Worm (Caenorhabditis elegans) whole organism, mixed stage, embryonic: ENCODE measurements around the gene T05B4.13.

Experiments used
- M03D4.4 ChIP-seq: sonication (generic microtip); optimal IDR thresholded peaks from 2 replicates; lab custom pipeline; 2017; ENCODE audit warnings: mild to moderate bottlenecking, missing genetic modification characterization, missing compliant biosample characterization
- bed-3 ChIP-seq: fragments of 200-800 bp; sonication (Bioruptor generic); optimal IDR thresholded peaks from 3 replicates; lab custom pipeline; 2018; ENCODE audit warnings: mild to moderate bottlenecking, missing genetic modification characterization, moderate library complexity, missing compliant biosample characterization
- blmp-1 ChIP-seq: fragments of 150-350 bp; optimal IDR thresholded peaks from 2 replicates; lab custom pipeline; 2014; ENCODE audit warnings: missing biosample characterization, missing genetic modification characterization
- ceh-39 ChIP-seq: fragments of 150-350 bp; optimal IDR thresholded peaks from 2 replicates; lab custom pipeline; 2014; ENCODE audit warnings: missing biosample characterization, missing genetic modification characterization
- cnd-1 ChIP-seq: fragments of 200-800 bp; sonication (Bioruptor generic); optimal IDR thresholded peaks from 2 replicates; lab custom pipeline; 2018; ENCODE audit warnings: mild to moderate bottlenecking, missing genetic modification characterization, missing compliant biosample characterization
- drap-1 ChIP-seq: fragments of 200-800 bp; sonication (Bioruptor generic); optimal IDR thresholded peaks from 3 replicates; lab custom pipeline; 2018; ENCODE audit warnings: mild to moderate bottlenecking, missing genetic modification characterization, missing compliant biosample characterization
- elt-1 ChIP-seq: sonication (generic microtip); optimal IDR thresholded peaks from 2 replicates; lab custom pipeline; 2017; ENCODE audit warnings: missing genetic modification characterization, mild to moderate bottlenecking, missing compliant biosample characterization, antibody characterized with exemption, moderate library complexity, borderline replicate concordance; ENCODE audit not compliant: insufficient read depth
- elt-3 ChIP-seq: fragments of 150-350 bp; optimal IDR thresholded peaks from 2 replicates; lab custom pipeline; 2014; ENCODE audit warnings: missing biosample characterization, missing genetic modification characterization
- flh-1 ChIP-seq: fragments of 200-800 bp; sonication (Bioruptor generic); optimal IDR thresholded peaks from 2 replicates; lab custom pipeline; 2018; ENCODE audit warnings: mild to moderate bottlenecking, missing genetic modification characterization, moderate library complexity, missing compliant biosample characterization
- ham-2 ChIP-seq: fragments of 200-800 bp; sonication (Bioruptor generic); optimal IDR thresholded peaks from 2 replicates; lab custom pipeline; 2018; ENCODE audit warnings: mild to moderate bottlenecking, missing genetic modification characterization, missing compliant biosample characterization
- hlh-1 ChIP-seq: fragments of 150-350 bp; optimal IDR thresholded peaks from 2 replicates; lab custom pipeline; 2014; ENCODE audit warnings: missing biosample characterization, missing genetic modification reagents, missing genetic modification characterization
- lin-13 ChIP-seq: fragments of 150-350 bp; optimal IDR thresholded peaks from 2 replicates; lab custom pipeline; 2014; ENCODE audit warnings: missing biosample characterization, missing genetic modification characterization
- lin-32 ChIP-seq: fragments of 200-800 bp; sonication (Bioruptor generic); optimal IDR thresholded peaks from 2 replicates; lab custom pipeline; 2018; ENCODE audit warnings: mild to moderate bottlenecking, missing genetic modification characterization, missing compliant biosample characterization
- lsy-2 ChIP-seq: fragments of 150-350 bp; optimal IDR thresholded peaks from 2 replicates; lab custom pipeline; 2014; ENCODE audit warnings: missing biosample characterization, missing genetic modification characterization
- mab-5 ChIP-seq: fragments of 150-350 bp; optimal IDR thresholded peaks from 2 replicates; lab custom pipeline; 2014; ENCODE audit warnings: missing biosample characterization, missing genetic modification characterization
- mep-1 ChIP-seq: fragments of 150-350 bp; optimal IDR thresholded peaks from 2 replicates; lab custom pipeline; 2017; ENCODE audit warnings: missing biosample characterization, missing genetic modification reagents, missing genetic modification characterization, inconsistent platforms
- mls-2 ChIP-seq: sonication (generic microtip); optimal IDR thresholded peaks from 2 replicates; lab custom pipeline; 2016; ENCODE audit warnings: mild to moderate bottlenecking, missing genetic modification characterization, moderate library complexity, missing compliant biosample characterization
- nhr-12 ChIP-seq: fragments of 150-350 bp; optimal IDR thresholded peaks from 2 replicates; lab custom pipeline; 2014; ENCODE audit warnings: missing biosample characterization, missing genetic modification characterization
- nhr-2 ChIP-seq: fragments of 150-350 bp; optimal IDR thresholded peaks from 2 replicates; lab custom pipeline; 2014; ENCODE audit warnings: missing biosample characterization, missing genetic modification characterization
- nhr-237 ChIP-seq: fragments of 150-350 bp; optimal IDR thresholded peaks from 2 replicates; lab custom pipeline; 2014; ENCODE audit warnings: missing biosample characterization, missing genetic modification characterization
- nhr-28 ChIP-seq: fragments of 150-350 bp; optimal IDR thresholded peaks from 2 replicates; lab custom pipeline; 2014; ENCODE audit warnings: missing biosample characterization, missing genetic modification characterization
- nhr-76 ChIP-seq: sonication (generic microtip); optimal IDR thresholded peaks from 2 replicates; lab custom pipeline; 2017; ENCODE audit warnings: missing biosample characterization, missing genetic modification characterization
- sem-2 ChIP-seq: fragments of 200-800 bp; sonication (Bioruptor generic); optimal IDR thresholded peaks from 2 replicates; lab custom pipeline; 2018; ENCODE audit warnings: mild to moderate bottlenecking, missing genetic modification characterization, missing compliant biosample characterization
- snpc-4 ChIP-seq: fragments of 150-350 bp; optimal IDR thresholded peaks from 2 replicates; lab custom pipeline; 2014; ENCODE audit warnings: missing biosample characterization, missing genetic modification characterization
- sptf-1 ChIP-seq: sonication (generic microtip); optimal IDR thresholded peaks from 2 replicates; lab custom pipeline; 2017; ENCODE audit warnings: mild to moderate bottlenecking, missing genetic modification characterization, moderate library complexity, missing compliant biosample characterization
- unc-120 ChIP-seq: sonication (generic microtip); optimal IDR thresholded peaks from 2 replicates; lab custom pipeline; 2017; ENCODE audit warnings: missing genetic modification characterization, missing compliant biosample characterization; ENCODE audit not compliant: poor library complexity, severe bottlenecking
- unc-62 ChIP-seq: fragments of 150-350 bp; optimal IDR thresholded peaks from 2 replicates; lab custom pipeline; 2014; ENCODE audit warnings: missing biosample characterization, missing genetic modification reagents, missing genetic modification characterization
- zip-8 ChIP-seq: fragments of 150-350 bp; optimal IDR thresholded peaks from 2 replicates; lab custom pipeline; 2014; ENCODE audit warnings: missing biosample characterization, missing genetic modification characterization

Gene T05B4.13

DNA sequence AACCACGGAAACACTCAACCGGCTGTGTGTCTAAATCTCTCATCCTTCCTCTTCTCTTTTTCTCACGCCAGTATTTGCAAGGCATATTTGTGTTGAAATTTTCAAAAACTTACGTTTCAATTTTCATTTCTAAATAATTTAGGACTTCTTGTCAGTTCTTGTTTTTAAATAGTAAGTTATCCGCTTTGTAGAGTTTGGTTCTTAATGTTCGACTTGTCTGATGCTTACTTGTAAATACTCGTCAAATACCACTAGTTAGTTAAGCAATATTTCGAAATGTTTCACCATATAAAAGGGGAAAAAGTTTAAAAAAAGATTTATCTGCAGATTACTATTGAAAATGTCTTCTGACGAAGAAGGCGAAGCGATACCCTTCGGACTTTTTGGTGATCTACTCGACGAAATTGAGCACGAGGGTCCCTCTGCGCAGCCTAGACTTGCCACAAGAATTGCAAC lies 37.2 kb upstream of the T05B4.13 start, which contains the start of gene Y45G5AM.3:
Y45G5AM.3 (plus strand) TSS at position 51 of the 456 bp plus-strand sequence.
- no peak for TF ChIP-seq bed-3 (GFP tag; lab: Kevin White, UChicago)
- no peak for TF ChIP-seq flh-1 (GFP tag; lab: Kevin White, UChicago)
- no peak for TF ChIP-seq unc-120 (tag; lab: Kevin White, UChicago)
- no peak for TF ChIP-seq nhr-237 (tag; lab: Kevin White, UChicago)
- TF ChIP-seq zip-8, result no peak
- no peak for TF ChIP-seq sem-2
- no peak for TF ChIP-seq lin-13
- no peak for TF ChIP-seq mls-2 (tag; lab: Kevin White, UChicago)
- TF ChIP-seq M03D4.4 (tag; lab: Kevin White, UChicago), result no peak
- no peak for TF ChIP-seq nhr-2 (tag; lab: Kevin White, UChicago)

- no peak for TF ChIP-seq unc-120 (tag; lab: Kevin White, UChicago)
- no peak for TF ChIP-seq nhr-76 (tag; lab: Kevin White, UChicago)
- no peak for TF ChIP-seq cnd-1
- no peak for TF ChIP-seq ceh-39 (tag; lab: Kevin White, UChicago)
- TF ChIP-seq M03D4.4 (tag; lab: Kevin White, UChicago), result no peak
- no peak for TF ChIP-seq ham-2
- no peak for TF ChIP-seq mep-1
- TF ChIP-seq, all 35 proteins: peak for 0
These were observed 35.6 kb upstream of the T05B4.13 start, which contains the start of gene Y45G5AM.4 for ce11 chrV:4162922-4163321. Gene Y45G5AM.4, plus strand, starts transcription at chrV:4163222.

ce11 chrV:4160086-4160485 lies 32.8 kb upstream of the T05B4.13 start, which contains the start of gene Y45G5AM.5:
Gene Y45G5AM.5, plus strand, starts transcription at chrV:4160386.
- no peak for TF ChIP-seq unc-120 (tag; lab: Kevin White, UChicago)
- TF ChIP-seq zip-8, result peak; percentile 64

DNA sequence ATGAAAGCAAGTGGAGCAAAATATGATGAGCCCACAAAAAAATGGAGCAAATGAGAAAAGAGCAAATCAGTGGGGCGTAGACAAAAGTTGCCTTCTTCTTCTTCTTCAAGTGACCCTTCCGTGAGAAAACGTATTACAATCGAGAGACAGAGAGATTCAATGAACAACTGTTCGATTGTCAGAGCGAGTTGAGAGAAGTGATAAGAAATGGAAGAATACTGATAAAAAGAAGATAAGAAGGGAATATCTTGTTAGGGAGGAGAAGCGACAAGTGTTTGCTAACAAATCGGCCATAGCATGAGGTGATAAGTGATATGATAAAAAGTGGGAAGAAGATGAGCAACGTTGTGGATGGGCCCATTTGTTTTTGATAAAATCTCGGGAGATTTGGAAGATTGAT lies 30.0 kb upstream of the T05B4.13 start:
- no peak for TF ChIP-seq blmp-1 (tag; lab: Kevin White, UChicago)
- no peak for TF ChIP-seq nhr-12 (tag; lab: Kevin White, UChicago)
- TF ChIP-seq elt-3, result no peak
- TF ChIP-seq drap-1, result no peak
- no peak for TF ChIP-seq snpc-4 (tag; lab: Kevin White, UChicago)
- no peak for TF ChIP-seq lsy-2 (tag; lab: Kevin White, UChicago)
- TF ChIP-seq nhr-2 (tag; lab: Kevin White, UChicago), result no peak
- peak; percentile 89 for TF ChIP-seq unc-62 (GFP tag; lab: Kevin White, UChicago)
- no peak for TF ChIP-seq nhr-237 (tag; lab: Kevin White, UChicago)
- TF ChIP-seq mab-5, result no peak
- no peak for TF ChIP-seq bed-3 (GFP tag; lab: Kevin White, UChicago)
- no peak for TF ChIP-seq zip-8
- TF ChIP-seq lin-32 (GFP tag; lab: Kevin White, UChicago), result no peak
- peak; percentile 85 for TF ChIP-seq unc-120 (tag; lab: Kevin White, UChicago)
- no peak for TF ChIP-seq ceh-39 (tag; lab: Kevin White, UChicago)
- no peak for TF ChIP-seq sptf-1 (tag; lab: Kevin White, UChicago)
- peak; percentile 99 for TF ChIP-seq hlh-1 (tag; lab: Kevin White, UChicago)
- TF ChIP-seq ham-2, result no peak
- TF ChIP-seq elt-1 (tag; lab: Kevin White, UChicago), result no peak

DNA sequence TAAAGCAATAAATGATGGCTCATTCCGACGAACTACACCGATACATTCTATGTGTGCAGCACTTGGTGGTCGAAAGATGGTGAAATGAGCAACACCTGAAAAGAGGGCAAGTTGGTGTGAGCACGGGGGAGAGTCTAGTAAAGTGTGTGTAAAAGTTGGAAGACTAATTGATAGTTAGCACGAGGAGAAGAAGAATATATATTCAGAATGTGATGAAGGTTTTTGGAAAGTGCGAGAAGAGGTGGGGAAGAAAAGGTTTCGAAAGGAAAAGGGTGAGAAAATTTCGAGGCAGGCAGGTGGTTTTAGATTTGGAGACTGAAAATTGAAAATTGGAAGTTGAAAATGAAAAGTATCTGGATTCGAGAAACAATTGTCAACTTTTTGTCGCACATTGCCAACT lies 24.9 kb upstream of the T05B4.13 start, which contains the start of gene Y45G5AM.6:
Y45G5AM.6 (minus strand) TSS at position 101 of the 400 bp plus-strand sequence.
- TF ChIP-seq nhr-76 (tag; lab: Kevin White, UChicago) (no peak), hlh-1 (tag; lab: Kevin White, UChicago) (no peak), lin-13 (no peak), nhr-28 (tag; lab: Kevin White, UChicago) (no peak), mab-5 (no peak), cnd-1 (no peak)
- TF ChIP-seq, all 35 proteins: peak for 0

ce11 chrV:4151400-4151799 lies 24.1 kb upstream of the T05B4.13 start:
- TF ChIP-seq lin-32 (GFP tag; lab: Kevin White, UChicago) (no peak), mls-2 (tag; lab: Kevin White, UChicago) (no peak), nhr-76 (tag; lab: Kevin White, UChicago) (no peak)
